Fruit fly (Drosophila melanogaster) whole organism, prepupa: Measurements from ENCODE around the gene CG7963.

ENCODE experiments used
- CG11902 ChIP-seq: fragments of 200-800 bp; sonication (Bioruptor generic); optimal IDR thresholded peaks from 3 replicates; lab custom pipeline; 2016; ENCODE audit warnings: missing biosample characterization, missing genetic modification characterization
- svp ChIP-seq: fragments of 200-800 bp; sonication (Bioruptor generic); peaks from one replicate; lab custom pipeline; 2016; ENCODE audit warnings: missing biosample characterization, missing genetic modification characterization

CG7963 gene

dm6 chr3R:8389636-8390035, 27.0 kb downstream of the CG7963 start:
- TF ChIP-seq CG11902 (GFP tag; lab: Kevin White, UChicago) (no peak), svp (peak; percentile 7)
